Fruit fly (Drosophila melanogaster) whole organism, prepupa: Measurements from ENCODE around the gene CG42263.

Experiments used
- CG10669 ChIP-seq: fragments of 200-800 bp; sonication (Bioruptor generic); optimal IDR thresholded peaks from 3 replicates; lab custom pipeline; 2018; ENCODE audit warnings: missing biosample characterization, mild to moderate bottlenecking, missing genetic modification characterization, moderate library complexity
- CG34406 ChIP-seq: fragments of 200-800 bp; sonication (Bioruptor generic); optimal IDR thresholded peaks from 3 replicates; lab custom pipeline; 2016; ENCODE audit warnings: missing biosample characterization, missing genetic modification characterization
- CG6854 ChIP-seq: fragments of 200-800 bp; sonication (Bioruptor generic); optimal IDR thresholded peaks from 2 replicates; lab custom pipeline; 2017; ENCODE audit warnings: missing biosample characterization, mild to moderate bottlenecking, missing genetic modification characterization
- Eip78C ChIP-seq: fragments of 200-800 bp; sonication (Bioruptor generic); peaks from one replicate; lab custom pipeline; 2016; ENCODE audit warnings: missing biosample characterization, missing genetic modification characterization
- vri ChIP-seq: fragments of 200-800 bp; sonication (Bioruptor generic); optimal IDR thresholded peaks from 3 replicates; lab custom pipeline; 2016; ENCODE audit warnings: missing biosample characterization, mild to moderate bottlenecking, missing genetic modification characterization

DNA sequence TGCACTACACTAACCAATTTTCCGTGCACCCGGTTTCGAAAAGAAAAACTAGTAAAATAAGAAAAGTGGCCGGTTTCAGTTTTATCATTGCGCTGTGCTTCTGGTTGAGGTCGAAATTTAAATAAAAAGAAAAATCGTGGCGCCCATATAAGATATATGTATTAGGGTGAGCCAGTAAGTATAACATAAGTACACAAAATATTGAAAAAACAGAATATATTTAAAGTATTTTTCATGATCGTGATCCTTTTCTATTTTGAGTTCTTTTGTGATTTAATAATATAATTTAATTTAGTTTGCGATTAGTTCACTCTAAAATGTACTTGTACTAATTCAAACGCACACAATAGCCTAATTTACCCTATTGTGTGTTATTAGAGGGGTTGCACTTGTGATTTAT is 33.3 kb upstream of the CG42263 start, which contains the start of gene Csas:
- TF ChIP-seq CG6854 (GFP tag; lab: Kevin White, UChicago) (no peak), CG34406 (GFP tag; lab: Kevin White, UChicago) (no peak), CG10669 (no peak), Eip78C (no peak), vri (GFP tag; lab: Kevin White, UChicago) (no peak)
